Fruit fly (Drosophila melanogaster): Measurements from ENCODE around the gene TkR99D.

Gene TkR99D

DNA sequence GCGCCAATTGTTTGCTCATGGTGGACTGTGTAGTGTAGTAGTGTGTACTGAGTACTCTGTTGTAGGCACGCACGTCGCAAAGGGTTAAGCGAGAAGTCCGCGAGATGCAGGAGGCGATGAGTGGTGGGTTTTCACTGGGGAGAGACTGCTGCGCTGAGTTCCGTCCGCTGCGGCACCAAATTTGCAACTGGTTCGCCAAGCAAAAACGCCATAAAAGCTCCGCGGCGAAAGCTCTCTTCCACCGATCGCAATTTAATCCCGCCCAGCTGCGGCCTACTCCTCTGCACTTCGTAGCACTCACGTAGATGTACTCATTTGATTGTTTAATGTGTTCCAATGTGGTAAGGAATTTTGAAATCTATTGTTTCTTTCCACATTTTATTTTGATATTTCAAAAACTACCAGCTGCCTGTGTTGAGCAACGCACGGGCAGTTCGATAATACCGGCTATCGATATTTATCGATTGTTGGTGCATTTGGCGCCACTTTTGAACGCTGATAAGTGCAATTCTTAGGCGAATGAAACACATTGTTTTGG lies 45.8 kb upstream of the TkR99D start, which contains the start of gene CG7920 (continued):
- TF ChIP-seq chn (GFP tag; optimal IDR thresholded peaks at IDR 0.05): no peak
- TF ChIP-seq CHES-1-like (GFP tag; optimal IDR thresholded peaks at IDR 0.05): peak; percentile 3
- TF ChIP-seq Meics (GFP tag; optimal IDR thresholded peaks at IDR 0.05): peak; percentile 14
- peak; percentile 46; the same call in 1 of the 2 replicates for TF ChIP-seq inv (GFP tag; IDR thresholded peaks at IDR 0.05; ENCODE audit: partially characterized antibody)
- TF ChIP-seq CG16813 (GFP tag; IDR thresholded peaks at IDR 0.05; ENCODE audit: partially characterized antibody): peak; percentile 75
- no peak for TF ChIP-seq p53 (GFP tag; optimal IDR thresholded peaks at IDR 0.05)
- TF ChIP-seq klu (GFP tag; IDR thresholded peaks at IDR 0.05): no peak
- peak; percentile 2 for TF ChIP-seq cwo (GFP tag; optimal IDR thresholded peaks at IDR 0.05)
- TF ChIP-seq CG12219 (GFP tag; optimal IDR thresholded peaks at IDR 0.05): no peak
- TF ChIP-seq CG11695 (GFP tag; IDR thresholded peaks at IDR 0.05): no peak
- TF ChIP-seq Opbp (GFP tag; IDR thresholded peaks at IDR 0.05; ENCODE audit: partially characterized antibody): peak; percentile 75
- TF ChIP-seq CG10209 (GFP tag; optimal IDR thresholded peaks at IDR 0.05): no peak
- no peak for TF ChIP-seq CG12391 (tag; optimal IDR thresholded peaks at IDR 0.05)
- peak; percentile 43 for TF ChIP-seq CG10147 (GFP tag; optimal IDR thresholded peaks at IDR 0.05)
- TF ChIP-seq Myb (GFP tag; optimal IDR thresholded peaks at IDR 0.05): peak; percentile 79
- no peak for TF ChIP-seq Dad (GFP tag; optimal IDR thresholded peaks at IDR 0.05)
- peak; percentile 53; the same call in 2 of the 3 replicates for TF ChIP-seq CG14860 (GFP tag; IDR thresholded peaks at IDR 0.05; ENCODE audit: partially characterized antibody)
- TF ChIP-seq phol (tag; optimal IDR thresholded peaks at IDR 0.05): peak; percentile 56
- TF ChIP-seq CG7556 (GFP tag; optimal IDR thresholded peaks at IDR 0.05): peak; percentile 23
- TF ChIP-seq mirr (GFP tag; optimal IDR thresholded peaks at IDR 0.05): peak; percentile 1
- TF ChIP-seq CG8924 (tag; optimal IDR thresholded peaks at IDR 0.05): peak; percentile 8
- TF ChIP-seq Deaf1 (tag; optimal IDR thresholded peaks at IDR 0.05): peak; percentile 27
- TF ChIP-seq Hand (GFP tag; optimal IDR thresholded peaks at IDR 0.05): peak; percentile 37
- TF ChIP-seq CG8765 (GFP tag; IDR thresholded peaks at IDR 0.05): no peak
- TF ChIP-seq zfh2 (GFP tag; optimal IDR thresholded peaks at IDR 0.05): peak; percentile 51
- TF ChIP-seq Aef1 (GFP tag; IDR thresholded peaks at IDR 0.05): no peak
- TF ChIP-seq Nf-YA (GFP tag; IDR thresholded peaks at IDR 0.05): no peak
- peak; percentile 34 for TF ChIP-seq CoRest (tag; optimal IDR thresholded peaks at IDR 0.05)
- peak; percentile 69 for TF ChIP-seq Hmr (GFP tag; optimal IDR thresholded peaks at IDR 0.05)
- no peak for TF ChIP-seq h (optimal IDR thresholded peaks at IDR 0.05)
- peak; percentile 48 for TF ChIP-seq BtbVII (GFP tag; optimal IDR thresholded peaks at IDR 0.05)
- peak; percentile 2 for TF ChIP-seq CG8290 (GFP tag; optimal IDR thresholded peaks at IDR 0.05)
- peak in 1 of 2 experiments; percentile 46 for TF ChIP-seq CG8290 (tag; optimal IDR thresholded peaks at IDR 0.05)
- TF ChIP-seq CG9727 (GFP tag; optimal IDR thresholded peaks at IDR 0.05): no peak
- TF ChIP-seq Drgx (GFP tag; IDR thresholded peaks at IDR 0.05): peak; percentile 50; the same call in 1 of the 2 replicates
- peak; percentile 24 for TF ChIP-seq CG12071 (GFP tag; optimal IDR thresholded peaks at IDR 0.05)
- TF ChIP-seq CG12942 (GFP tag; optimal IDR thresholded peaks at IDR 0.05): peak; percentile 18
- peak; percentile 1 for TF ChIP-seq CG12299 (tag; optimal IDR thresholded peaks at IDR 0.05)
- no peak; the same call in 1 of the 2 replicates for TF ChIP-seq ranshi (GFP tag; IDR thresholded peaks at IDR 0.05)
- no peak; the same call in 1 of the 2 replicates for TF ChIP-seq vvl (GFP tag; IDR thresholded peaks at IDR 0.05)
- TF ChIP-seq CG6272 (GFP tag; IDR thresholded peaks at IDR 0.05): no peak
- TF ChIP-seq sisA (GFP tag; IDR thresholded peaks at IDR 0.05): no peak
- peak; percentile 60 for TF ChIP-seq Kr (GFP tag; optimal IDR thresholded peaks at IDR 0.05)
- no peak for TF ChIP-seq Poxn (GFP tag; IDR thresholded peaks at IDR 0.05)
- no peak for TF ChIP-seq Hmx (GFP tag; optimal IDR thresholded peaks at IDR 0.05)
- TF ChIP-seq CG14441 (GFP tag; IDR thresholded peaks at IDR 0.05): no peak
- TF ChIP-seq knrl (GFP tag; IDR thresholded peaks at IDR 0.05; ENCODE audit: partially characterized antibody): peak; percentile 76
- no peak for TF ChIP-seq onecut (GFP tag; IDR thresholded peaks at IDR 0.05)
- TF ChIP-seq CG4328 (GFP tag; optimal IDR thresholded peaks at IDR 0.05): no peak
- no peak for TF ChIP-seq CG10959 (GFP tag; IDR thresholded peaks at IDR 0.05)
- TF ChIP-seq CG2202 (tag; optimal IDR thresholded peaks at IDR 0.05): no peak
